Fruit fly (Drosophila melanogaster) whole organism, embryonic: Measurements from ENCODE around the gene tmod.

Source experiments
- Antp ChIP-seq: fragments of 200-800 bp; sonication (Bioruptor generic); optimal IDR thresholded peaks from 3 replicates; lab custom pipeline; 2016; ENCODE audit warnings: missing biosample characterization, missing genetic modification characterization
- Atf6 ChIP-seq: fragments of 200-800 bp; sonication (Bioruptor generic); IDR thresholded peaks from 2 replicates; pipeline ENCODE4 v1.3.6; 2022; ENCODE audit warnings: missing biosample characterization, missing genetic modification characterization
- CG10209 ChIP-seq: fragments of 200-800 bp; sonication (Bioruptor generic); optimal IDR thresholded peaks from 3 replicates; lab custom pipeline; 2017; ENCODE audit warnings: missing biosample characterization, mild to moderate bottlenecking, missing genetic modification characterization, missing genetic modification reagents
- CG10267 ChIP-seq: fragments of 200-800 bp; sonication (Bioruptor generic); optimal IDR thresholded peaks from 2 replicates; lab custom pipeline; 2018; ENCODE audit warnings: missing biosample characterization, mild to moderate bottlenecking, missing genetic modification characterization, moderate library complexity
- CG10565 ChIP-seq: fragments of 200-800 bp; sonication (Bioruptor generic); optimal IDR thresholded peaks from 3 replicates; lab custom pipeline; 2016; ENCODE audit warnings: missing biosample characterization, mild to moderate bottlenecking, missing genetic modification characterization
- CG11085 ChIP-seq: fragments of 200-800 bp; sonication (Bioruptor generic); IDR thresholded peaks from 2 replicates; pipeline ENCODE4 v1.3.6; 2022; ENCODE audit warnings: missing biosample characterization, missing genetic modification characterization
- CG12236 ChIP-seq: fragments of 200-800 bp; sonication (Bioruptor generic); optimal IDR thresholded peaks from 2 replicates; lab custom pipeline; 2016; ENCODE audit warnings: missing biosample characterization, missing genetic modification characterization
- CG13287 ChIP-seq: fragments of 200-800 bp; sonication (Bioruptor generic); IDR thresholded peaks from 2 replicates; pipeline ENCODE4 v1.3.6; 2022; ENCODE audit warnings: missing biosample characterization, missing genetic modification characterization; ENCODE audit not compliant: partially characterized antibody
- CG14667 ChIP-seq: fragments of 200-800 bp; sonication (Bioruptor generic); IDR thresholded peaks from 2 replicates; pipeline ENCODE4 v1.3.6; 2022; ENCODE audit warnings: missing biosample characterization, missing genetic modification characterization
- CG17568 ChIP-seq: fragments of 200-800 bp; sonication (Bioruptor generic); optimal IDR thresholded peaks from 2 replicates; lab custom pipeline; 2018; ENCODE audit warnings: missing biosample characterization, mild to moderate bottlenecking, missing genetic modification characterization, moderate library complexity
- CG18599 ChIP-seq: fragments of 200-800 bp; sonication (Bioruptor generic); optimal IDR thresholded peaks from 3 replicates; lab custom pipeline; 2017; ENCODE audit warnings: missing biosample characterization, missing genetic modification characterization, mild to moderate bottlenecking, moderate library complexity, missing genetic modification reagents
- CG32767 ChIP-seq: fragments of 200-800 bp; sonication (Bioruptor generic); IDR thresholded peaks from 2 replicates; pipeline ENCODE4 v1.3.6; 2022; ENCODE audit warnings: missing biosample characterization, missing genetic modification characterization
- CG34376 ChIP-seq: fragments of 200-800 bp; sonication (Bioruptor generic); optimal IDR thresholded peaks from 2 replicates; lab custom pipeline; 2018; ENCODE audit warnings: missing biosample characterization, mild to moderate bottlenecking, missing genetic modification characterization
- CG3995 ChIP-seq: fragments of 200-800 bp; sonication (Bioruptor generic); optimal IDR thresholded peaks from 3 replicates; lab custom pipeline; 2016; ENCODE audit warnings: missing biosample characterization, missing genetic modification characterization
- CG4424 ChIP-seq: fragments of 200-800 bp; sonication (Bioruptor generic); optimal IDR thresholded peaks from 3 replicates; lab custom pipeline; 2016; ENCODE audit warnings: missing biosample characterization, missing genetic modification characterization
- CG4707 ChIP-seq: fragments of 200-800 bp; sonication (Bioruptor generic); optimal IDR thresholded peaks from 2 replicates; lab custom pipeline; 2018; ENCODE audit warnings: missing biosample characterization, mild to moderate bottlenecking, missing genetic modification characterization, moderate library complexity
- CG5180 ChIP-seq: fragments of 200-800 bp; sonication (Bioruptor generic); optimal IDR thresholded peaks from 3 replicates; lab custom pipeline; 2017; ENCODE audit warnings: missing biosample characterization, missing genetic modification characterization, mild to moderate bottlenecking, moderate library complexity, missing genetic modification reagents
- Deaf1 ChIP-seq: fragments of 200-800 bp; optimal IDR thresholded peaks from 3 replicates; lab custom pipeline; 2019; ENCODE audit warnings: missing biosample characterization, mild to moderate bottlenecking, missing genetic modification characterization, moderate library complexity
- E2f2 ChIP-seq: fragments of 200-800 bp; sonication (Bioruptor generic); IDR thresholded peaks from 2 replicates; pipeline ENCODE4 v1.3.6; 2022; ENCODE audit warnings: missing biosample characterization, missing genetic modification characterization
- GATAe ChIP-seq: fragments of 200-800 bp; sonication (Bioruptor generic); conservative IDR thresholded peaks from 2 replicates; pipeline ENCODE4 v1.3.6; 2022; ENCODE audit warnings: missing biosample characterization, missing genetic modification characterization
- H15 ChIP-seq: fragments of 200-800 bp; sonication (Bioruptor generic); IDR thresholded peaks from 3 replicates; pipeline ENCODE4 v1.3.6; 2022; ENCODE audit warnings: missing biosample characterization, missing genetic modification characterization
- Hey ChIP-seq: fragments of 200-800 bp; sonication (Bioruptor generic); optimal IDR thresholded peaks from 3 replicates; lab custom pipeline; 2018; ENCODE audit warnings: missing biosample characterization, mild to moderate bottlenecking, missing genetic modification characterization
- HmgZ ChIP-seq: fragments of 200-800 bp; sonication (Bioruptor generic); optimal IDR thresholded peaks from 2 replicates; lab custom pipeline; 2018; ENCODE audit warnings: missing biosample characterization, mild to moderate bottlenecking, missing genetic modification characterization
- Max ChIP-seq: fragments of 200-800 bp; sonication (Bioruptor generic); optimal IDR thresholded peaks from 2 replicates; lab custom pipeline; 2016; ENCODE audit warnings: missing biosample characterization, mild to moderate bottlenecking, missing genetic modification characterization
- Mrtf ChIP-seq: fragments of 200-800 bp; sonication (Bioruptor generic); IDR thresholded peaks from 3 replicates; pipeline ENCODE4 v1.3.6; 2022; ENCODE audit warnings: missing biosample characterization, missing genetic modification characterization
- NC2β ChIP-seq: fragments of 200-800 bp; sonication (Bioruptor generic); optimal IDR thresholded peaks from 2 replicates; lab custom pipeline; 2016; ENCODE audit warnings: missing biosample characterization, missing genetic modification characterization
- Pdp1 ChIP-seq, 2 experiments: fragments of 200-800 bp; sonication (Bioruptor generic); optimal IDR thresholded peaks; 3 replicates each; lab custom pipeline; 2016; ENCODE audit warnings: missing biosample characterization in 2 of 2, missing genetic modification characterization in 2 of 2, mild to moderate bottlenecking in 1 of 2, moderate library complexity in 1 of 2
- Ravus ChIP-seq: fragments of 200-800 bp; sonication (Bioruptor generic); IDR thresholded peaks from 2 replicates; pipeline ENCODE4 v1.3.6; 2022; ENCODE audit warnings: missing biosample characterization, missing genetic modification characterization
- Sin3A ChIP-seq: fragments of >200 bp; optimal IDR thresholded peaks from 2 replicates; lab custom pipeline; 2018
- Sox100B ChIP-seq: fragments of 200-800 bp; sonication (Bioruptor generic); optimal IDR thresholded peaks from 3 replicates; lab custom pipeline; 2018; ENCODE audit warnings: missing biosample characterization, mild to moderate bottlenecking, missing genetic modification characterization
- Trl ChIP-seq, 3 experiments: fragments of >200 bp in 2 of 3; fragments of 200-800 bp in 1 of 3; sonication (Bioruptor generic) in 1 of 3; optimal IDR thresholded peaks; 2 replicates in 1 of 3; 3 replicates in 2 of 3; lab custom pipeline; 2016 to 2017; ENCODE audit warnings: missing biosample characterization in 1 of 3, missing genetic modification characterization in 1 of 3
- ab ChIP-seq: fragments of 200-800 bp; sonication (Bioruptor generic); optimal IDR thresholded peaks from 2 replicates; lab custom pipeline; 2016; ENCODE audit warnings: missing biosample characterization, missing genetic modification characterization
- ara ChIP-seq: fragments of 200-800 bp; sonication (Bioruptor generic); IDR thresholded peaks from 2 replicates; pipeline ENCODE4 v1.3.6; 2022; ENCODE audit warnings: missing biosample characterization, missing genetic modification characterization
- cas ChIP-seq: fragments of 200-800 bp; sonication (Bioruptor generic); IDR thresholded peaks from 2 replicates; pipeline ENCODE4 v1.3.6; 2022; ENCODE audit warnings: missing biosample characterization, missing genetic modification characterization
- cwo ChIP-seq: fragments of 200-800 bp; sonication (Bioruptor generic); optimal IDR thresholded peaks from 3 replicates; lab custom pipeline; 2017; ENCODE audit warnings: missing biosample characterization, missing genetic modification characterization, mild to moderate bottlenecking, moderate library complexity, missing genetic modification reagents
- fd96Cb ChIP-seq: fragments of 200-800 bp; sonication (Bioruptor generic); optimal IDR thresholded peaks from 2 replicates; lab custom pipeline; 2018; ENCODE audit warnings: missing biosample characterization, mild to moderate bottlenecking, missing genetic modification characterization, moderate library complexity
- gce ChIP-seq: fragments of 200-800 bp; sonication (Bioruptor generic); IDR thresholded peaks from 3 replicates; pipeline ENCODE4 v1.3.6; 2022; ENCODE audit warnings: missing biosample characterization, missing genetic modification characterization
- gem ChIP-seq: fragments of 200-800 bp; sonication (Bioruptor generic); optimal IDR thresholded peaks from 2 replicates; lab custom pipeline; 2019; ENCODE audit warnings: missing biosample characterization, mild to moderate bottlenecking, missing genetic modification characterization, moderate library complexity
- hth ChIP-seq: fragments of >200 bp; optimal IDR thresholded peaks from 2 replicates; lab custom pipeline; 2017; ENCODE audit warnings: inconsistent platforms
- onecut ChIP-seq: fragments of 200-800 bp; sonication (Bioruptor generic); IDR thresholded peaks from 2 replicates; pipeline ENCODE4 v1.3.6; 2022; ENCODE audit warnings: missing biosample characterization, missing genetic modification characterization
- pzg ChIP-seq: fragments of 200-800 bp; sonication (Bioruptor generic); optimal IDR thresholded peaks from 3 replicates; lab custom pipeline; 2018; ENCODE audit warnings: missing biosample characterization, mild to moderate bottlenecking, missing genetic modification characterization, moderate library complexity
- row ChIP-seq: fragments of 200-800 bp; sonication (Bioruptor generic); IDR thresholded peaks from 3 replicates; pipeline ENCODE4 v1.3.6; 2022; ENCODE audit warnings: missing biosample characterization, missing genetic modification characterization
- unc-4 ChIP-seq: fragments of 200-800 bp; sonication (Bioruptor generic); IDR thresholded peaks from 2 replicates; pipeline ENCODE4 v1.3.6; 2022; ENCODE audit warnings: missing biosample characterization, missing genetic modification characterization; ENCODE audit not compliant: partially characterized antibody
- vnd ChIP-seq: fragments of 200-800 bp; sonication (Bioruptor generic); IDR thresholded peaks from 3 replicates; pipeline ENCODE4 v1.3.6; 2022; ENCODE audit warnings: missing biosample characterization, missing genetic modification characterization; ENCODE audit not compliant: partially characterized antibody
- wek ChIP-seq: fragments of 200-800 bp; sonication (Bioruptor generic); optimal IDR thresholded peaks from 3 replicates; lab custom pipeline; 2018; ENCODE audit warnings: missing biosample characterization, mild to moderate bottlenecking, missing genetic modification characterization, moderate library complexity
- z ChIP-seq: fragments of 200-800 bp; sonication (Bioruptor generic); IDR thresholded peaks from 3 replicates; pipeline ENCODE4 v1.3.6; 2022; ENCODE audit warnings: missing biosample characterization, missing genetic modification characterization

The tmod gene

DNA sequence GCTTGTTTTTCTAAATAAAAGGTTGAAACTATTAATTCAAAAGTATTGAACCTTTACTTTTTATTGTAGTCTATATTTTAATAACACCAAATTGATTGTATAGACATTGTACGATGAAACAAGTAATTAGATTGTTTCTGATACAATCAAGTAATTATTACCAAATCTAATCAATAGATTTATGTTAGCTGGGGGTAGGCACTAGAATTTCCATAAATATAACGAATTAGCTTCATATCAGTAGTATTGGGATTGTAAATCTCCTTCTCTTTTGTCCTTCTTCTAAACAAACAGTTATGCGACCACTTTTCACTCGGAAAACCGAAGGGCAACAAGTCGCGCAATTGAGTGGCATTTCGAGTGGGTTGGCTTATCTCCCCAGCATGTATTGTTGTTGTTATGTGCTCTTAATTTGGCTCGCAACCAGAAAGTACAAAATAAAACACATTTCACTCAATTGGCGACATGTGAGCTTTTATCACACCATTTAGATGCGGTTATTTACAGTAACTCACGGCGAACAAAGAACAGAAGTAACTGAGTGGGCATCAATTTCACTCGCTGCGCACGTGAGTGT, 67.1 kb downstream of the tmod start (continued):
- peak; percentile 97 for TF ChIP-seq z (GFP tag; lab: Robert Waterston, UW)
- peak; percentile 28 for TF ChIP-seq CG3995 (GFP tag; lab: Kevin White, UChicago)
- peak; percentile 33 for TF ChIP-seq Deaf1 (tag; lab: Kevin White, UChicago)
- TF ChIP-seq ab = no peak

DNA sequence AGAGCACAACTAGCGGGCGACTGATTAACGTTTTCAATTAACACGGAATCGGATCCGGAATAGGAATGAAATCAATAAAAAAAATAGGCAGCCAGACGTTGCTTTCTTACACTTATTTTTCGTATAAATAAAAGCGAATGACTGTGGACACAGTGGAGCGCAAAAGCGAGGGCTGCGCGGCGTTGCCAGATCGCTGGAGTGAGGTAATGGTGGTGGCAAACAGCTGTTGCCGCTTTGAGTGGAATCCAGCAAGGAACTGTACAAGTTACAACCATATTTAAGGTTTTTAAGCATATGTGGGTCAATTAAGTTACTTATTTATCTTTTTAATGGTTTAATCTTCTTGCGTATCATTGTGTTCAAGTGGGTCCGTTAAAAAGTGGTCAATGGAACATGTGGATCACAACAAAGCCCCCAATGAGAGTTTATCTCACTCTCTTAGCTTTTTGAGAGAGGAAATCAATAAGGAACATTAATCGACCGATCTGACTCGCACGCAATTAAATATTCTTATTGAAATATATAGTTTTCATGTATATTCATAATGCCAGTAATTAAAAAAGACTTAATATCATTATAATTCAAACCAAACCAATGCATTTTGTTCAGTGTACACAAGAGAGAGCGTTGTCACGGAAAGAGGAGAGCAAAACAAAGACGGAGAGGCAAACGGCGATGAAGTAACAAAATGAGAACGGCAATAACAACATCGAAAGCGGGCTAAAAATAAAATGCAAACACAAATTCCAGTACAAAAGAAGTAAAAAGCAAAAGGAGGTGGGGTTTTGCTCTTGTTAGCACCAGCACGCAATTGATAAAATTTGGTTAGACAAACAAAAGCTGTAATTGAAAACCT, 68.0 kb downstream of the tmod start:
- TF ChIP-seq CG32767 (GFP tag; lab: Robert Waterston, UW) (peak; percentile 89), Atf6 (GFP tag; lab: Robert Waterston, UW) (peak; percentile 94), NC2β (GFP tag; lab: Kevin White, UChicago) (peak; percentile 91), Antp (GFP tag; lab: Kevin White, UChicago) (peak; percentile 72), CG10565 (no peak), Pdp1 (GFP tag; optimal IDR thresholded peaks at IDR 0.05; lab: Kevin White, UChicago) (peak; percentile 89 to 92), Sin3A (lab: Kevin White, UChicago) (no peak), CG14667 (GFP tag; lab: Robert Waterston, UW) (peak; percentile 84), CG18599 (peak; percentile 94), vnd (no peak), E2f2 (GFP tag; lab: Robert Waterston, UW) (peak; percentile 78), hth (lab: Kevin White, UChicago) (no peak), row (GFP tag; lab: Robert Waterston, UW) (peak; percentile 94), CG10209 (GFP tag; lab: Kevin White, UChicago) (peak; percentile 87), pzg (GFP tag; lab: Kevin White, UChicago) (peak; percentile 2), Trl (optimal IDR thresholded peaks at IDR 0.05; lab: Kevin White, UChicago) (peak; percentile 81 to 97), Trl (GFP tag; optimal IDR thresholded peaks at IDR 0.05; lab: Kevin White, UChicago) (peak; percentile 88), unc-4 (GFP tag; lab: Robert Waterston, UW) (no peak; the same call in 1 of the 2 replicates), CG12236 (peak; percentile 74), H15 (GFP tag; lab: Robert Waterston, UW) (peak; percentile 93), Sox100B (GFP tag; lab: Kevin White, UChicago) (peak; percentile 88), cas (GFP tag; lab: Robert Waterston, UW) (peak; percentile 84), CG4707 (peak; percentile 80), CG11085 (GFP tag; lab: Robert Waterston, UW) (peak; percentile 84), ara (GFP tag; lab: Robert Waterston, UW) (peak; percentile 93), gem (tag; lab: Kevin White, UChicago) (peak; percentile 96), CG13287 (GFP tag; lab: Robert Waterston, UW) (peak; percentile 38), CG10267 (tag; lab: Kevin White, UChicago) (peak; percentile 88), gce (GFP tag; lab: Robert Waterston, UW) (peak; percentile 92), Mrtf (peak; percentile 87), cwo (GFP tag; lab: Kevin White, UChicago) (peak; percentile 90), fd96Cb (tag; lab: Kevin White, UChicago) (peak; percentile 86), wek (GFP tag; lab: Kevin White, UChicago) (peak; percentile 73), CG4424 (GFP tag; lab: Kevin White, UChicago) (peak; percentile 93), Ravus (GFP tag; lab: Robert Waterston, UW) (peak; percentile 70), CG34376 (GFP tag; lab: Kevin White, UChicago) (peak; percentile 55), Hey (tag; lab: Kevin White, UChicago) (peak; percentile 83), Max (peak; percentile 91), CG17568 (peak; percentile 78), GATAe (GFP tag; lab: Robert Waterston, UW) (peak; percentile 59; the same call in 1 of the 2 replicates), CG5180 (GFP tag; lab: Kevin White, UChicago) (peak; percentile 70), onecut (GFP tag; lab: Robert Waterston, UW) (peak; percentile 92), HmgZ (tag; lab: Kevin White, UChicago) (peak; percentile 86)
